Worm (Caenorhabditis elegans): Measurements from ENCODE around the gene kcmf-1.

Gene kcmf-1

ce11 chrIII:7872776-7873175 lies 43.6 kb downstream of the kcmf-1 start:
- TF ChIP-seq aly-1 (tag; optimal IDR thresholded peaks at IDR 0.05): no peak
- no peak for TF ChIP-seq ceh-36 (tag; optimal IDR thresholded peaks at IDR 0.05)
- no peak for TF ChIP-seq ama-1 (optimal IDR thresholded peaks at IDR 0.05)
- TF ChIP-seq F13C5.2 (tag; optimal IDR thresholded peaks at IDR 0.05): no peak
- TF ChIP-seq hmbx-1 (tag; optimal IDR thresholded peaks at IDR 0.05): no peak
- TF ChIP-seq hmg-4 (GFP tag; optimal IDR thresholded peaks at IDR 0.05): no peak

- no peak for TF ChIP-seq sea-1 (GFP tag; conservative IDR thresholded peaks at IDR 0.05)
- no peak for TF ChIP-seq pes-1 (GFP tag; IDR thresholded peaks at IDR 0.05)
- no peak for TF ChIP-seq tbx-11 (GFP tag; IDR thresholded peaks at IDR 0.05)
- no peak for TF ChIP-seq hmbx-1 (tag; optimal IDR thresholded peaks at IDR 0.05)
- TF ChIP-seq scrt-1 (GFP tag; IDR thresholded peaks at IDR 0.05): no peak
- no peak for TF ChIP-seq tbx-37 (GFP tag; conservative IDR thresholded peaks at IDR 0.05)
- no peak for TF ChIP-seq hmg-4 (GFP tag; optimal IDR thresholded peaks at IDR 0.05)
- no peak for TF ChIP-seq aly-1 (tag; optimal IDR thresholded peaks at IDR 0.05)
- TF ChIP-seq ama-1 (optimal IDR thresholded peaks at IDR 0.05): no peak
Observed at ce11 chrIII:7873481-7873880, 44.3 kb downstream of the kcmf-1 start, which contains the start of gene tyr-1. TSS of gene tyr-1 (plus strand) at chrIII:7873781.

- no peak for TF ChIP-seq tbx-37 (GFP tag; conservative IDR thresholded peaks at IDR 0.05)
- no peak for TF ChIP-seq F13C5.2 (tag; optimal IDR thresholded peaks at IDR 0.05)
- no peak for TF ChIP-seq scrt-1 (GFP tag; IDR thresholded peaks at IDR 0.05)
- no peak for TF ChIP-seq tbx-11 (GFP tag; IDR thresholded peaks at IDR 0.05)
- no peak for TF ChIP-seq ceh-13 (GFP tag; optimal IDR thresholded peaks at IDR 0.05)
- no peak for TF ChIP-seq hnd-1 (tag; optimal IDR thresholded peaks at IDR 0.05)
- no peak for TF ChIP-seq ama-1 (optimal IDR thresholded peaks at IDR 0.05)
- no peak for TF ChIP-seq aly-1 (tag; optimal IDR thresholded peaks at IDR 0.05)
- TF ChIP-seq sea-1 (GFP tag; conservative IDR thresholded peaks at IDR 0.05): no peak
- TF ChIP-seq pes-1 (GFP tag; IDR thresholded peaks at IDR 0.05): no peak
- TF ChIP-seq hmbx-1 (tag; optimal IDR thresholded peaks at IDR 0.05): no peak
- TF ChIP-seq hmg-4 (GFP tag; optimal IDR thresholded peaks at IDR 0.05): no peak
- no peak for TF ChIP-seq tra-4 (tag; optimal IDR thresholded peaks at IDR 0.05)
- no peak for TF ChIP-seq flt-1 (GFP tag; IDR thresholded peaks at IDR 0.05)
Observed at ce11 chrIII:7877090-7877489, 47.9 kb downstream of the kcmf-1 start.

ce11 chrIII:7878852-7879329 lies 49.7 kb downstream of the kcmf-1 start, which contains the start of gene sup-18:
TSS of gene sup-18 (minus strand) at chrIII:7878902.
- no peak for TF ChIP-seq ama-1 (optimal IDR thresholded peaks at IDR 0.05)
- no peak for TF ChIP-seq hmbx-1 (tag; optimal IDR thresholded peaks at IDR 0.05)
- no peak for TF ChIP-seq ceh-36 (tag; optimal IDR thresholded peaks at IDR 0.05)
- TF ChIP-seq tra-4 (tag; optimal IDR thresholded peaks at IDR 0.05): no peak
- no peak for TF ChIP-seq flt-1 (GFP tag; IDR thresholded peaks at IDR 0.05)
- TF ChIP-seq tbx-11 (GFP tag; IDR thresholded peaks at IDR 0.05): no peak
- TF ChIP-seq hmg-4 (GFP tag; optimal IDR thresholded peaks at IDR 0.05): no peak
- TF ChIP-seq aly-1 (tag; optimal IDR thresholded peaks at IDR 0.05): no peak
- TF ChIP-seq ets-7 (tag; optimal IDR thresholded peaks at IDR 0.05): no peak
- TF ChIP-seq sea-1 (GFP tag; conservative IDR thresholded peaks at IDR 0.05): no peak
- no peak for TF ChIP-seq F13C5.2 (tag; optimal IDR thresholded peaks at IDR 0.05)
- no peak for TF ChIP-seq pes-1 (GFP tag; IDR thresholded peaks at IDR 0.05)
- no peak for TF ChIP-seq tbx-37 (GFP tag; conservative IDR thresholded peaks at IDR 0.05)
- TF ChIP-seq ceh-13 (GFP tag; optimal IDR thresholded peaks at IDR 0.05): no peak
- TF ChIP-seq scrt-1 (GFP tag; IDR thresholded peaks at IDR 0.05): no peak

ce11 chrIII:7880132-7880715 lies 51.0 kb downstream of the kcmf-1 start:
- TF ChIP-seq flt-1 (GFP tag; IDR thresholded peaks at IDR 0.05): no peak
- TF ChIP-seq F13C5.2 (tag; optimal IDR thresholded peaks at IDR 0.05): no peak
- TF ChIP-seq hmg-4 (GFP tag; optimal IDR thresholded peaks at IDR 0.05): no peak
- TF ChIP-seq ets-7 (tag; optimal IDR thresholded peaks at IDR 0.05): no peak
- TF ChIP-seq hnd-1 (tag; optimal IDR thresholded peaks at IDR 0.05): no peak
- no peak for TF ChIP-seq tbx-37 (GFP tag; conservative IDR thresholded peaks at IDR 0.05)
- no peak for TF ChIP-seq tra-4 (tag; optimal IDR thresholded peaks at IDR 0.05)
- TF ChIP-seq ceh-13 (GFP tag; optimal IDR thresholded peaks at IDR 0.05): no peak
- no peak for TF ChIP-seq sea-1 (GFP tag; conservative IDR thresholded peaks at IDR 0.05)
- TF ChIP-seq ama-1 (optimal IDR thresholded peaks at IDR 0.05): no peak
- TF ChIP-seq tbx-11 (GFP tag; IDR thresholded peaks at IDR 0.05): no peak
- TF ChIP-seq aly-1 (tag; optimal IDR thresholded peaks at IDR 0.05): no peak
- no peak for TF ChIP-seq B0310.2 (tag; optimal IDR thresholded peaks at IDR 0.05)

Measured in whole organism, early embryonic.